Worm (Caenorhabditis elegans) whole organism, L2 larva: ENCODE results near the gene mtch-1.

Source experiments
- C34F6.9 ChIP-seq: fragments of 150-350 bp; optimal IDR thresholded peaks from 2 replicates; lab custom pipeline; 2014; ENCODE audit warnings: missing biosample characterization, missing genetic modification characterization
- F13H6.1 ChIP-seq: sonication (generic microtip); optimal IDR thresholded peaks from 2 replicates; lab custom pipeline; 2016; ENCODE audit warnings: missing genetic modification characterization, missing compliant biosample characterization
- R02D3.7 ChIP-seq: fragments of 150-350 bp; optimal IDR thresholded peaks from 2 replicates; lab custom pipeline; 2014; ENCODE audit warnings: missing biosample characterization, missing genetic modification characterization
- Y55F3AM.14 ChIP-seq: fragments of 200-800 bp; sonication (Bioruptor generic); optimal IDR thresholded peaks from 2 replicates; lab custom pipeline; 2018; ENCODE audit warnings: mild to moderate bottlenecking, missing genetic modification characterization, missing compliant biosample characterization
- ZK546.5 ChIP-seq: sonication (generic microtip); optimal IDR thresholded peaks from 2 replicates; lab custom pipeline; 2017; ENCODE audit warnings: missing biosample characterization, missing genetic modification characterization
- alr-1 ChIP-seq: fragments of 150-350 bp; optimal IDR thresholded peaks from 2 replicates; lab custom pipeline; 2014; ENCODE audit warnings: missing biosample characterization, missing genetic modification characterization
- aly-2 ChIP-seq: fragments of 150-350 bp; optimal IDR thresholded peaks from 2 replicates; lab custom pipeline; 2014; ENCODE audit warnings: missing biosample characterization, missing genetic modification characterization
- ama-1 ChIP-seq: fragments of 150-350 bp; optimal IDR thresholded peaks from 2 replicates; lab custom pipeline; 2018; ENCODE audit warnings: inconsistent platforms
- blmp-1 ChIP-seq: sonication (generic microtip); optimal IDR thresholded peaks from 2 replicates; lab custom pipeline; 2017; ENCODE audit warnings: missing genetic modification characterization, mild to moderate bottlenecking, missing compliant biosample characterization, antibody characterized with exemption, moderate library complexity; ENCODE audit not compliant: insufficient read depth
- ceh-16 ChIP-seq: fragments of 150-350 bp; optimal IDR thresholded peaks from 2 replicates; lab custom pipeline; 2014; ENCODE audit warnings: missing biosample characterization, missing genetic modification characterization
- ceh-82 ChIP-seq: fragments of 150-350 bp; optimal IDR thresholded peaks from 2 replicates; lab custom pipeline; 2014; ENCODE audit warnings: missing biosample characterization, missing genetic modification characterization
- crh-2 ChIP-seq: sonication (generic microtip); optimal IDR thresholded peaks from 2 replicates; lab custom pipeline; 2017; ENCODE audit warnings: missing biosample characterization, missing genetic modification characterization
- dmd-4 ChIP-seq: sonication (generic microtip); optimal IDR thresholded peaks from 2 replicates; lab custom pipeline; 2017; ENCODE audit warnings: missing biosample characterization, missing genetic modification characterization
- egl-27 ChIP-seq: sonication (generic microtip); optimal IDR thresholded peaks from 3 replicates; lab custom pipeline; 2017; ENCODE audit warnings: missing biosample characterization, missing genetic modification reagents, missing genetic modification characterization
- elt-1 ChIP-seq: fragments of 150-350 bp; optimal IDR thresholded peaks from 2 replicates; lab custom pipeline; 2014; ENCODE audit warnings: missing biosample characterization, missing genetic modification characterization
- elt-3 ChIP-seq: sonication (generic microtip); optimal IDR thresholded peaks from 2 replicates; lab custom pipeline; 2017; ENCODE audit warnings: missing biosample characterization, missing genetic modification characterization
- fos-1 ChIP-seq: fragments of 150-350 bp; optimal IDR thresholded peaks from 2 replicates; lab custom pipeline; 2014; ENCODE audit warnings: missing biosample characterization, missing genetic modification characterization
- gmeb-1 ChIP-seq: fragments of 150-350 bp; optimal IDR thresholded peaks from 2 replicates; lab custom pipeline; 2014; ENCODE audit warnings: missing biosample characterization, missing genetic modification characterization
- lin-11 ChIP-seq: fragments of 150-350 bp; sonication (generic microtip); optimal IDR thresholded peaks from 2 replicates; lab custom pipeline; 2014; ENCODE audit warnings: missing biosample characterization, missing genetic modification characterization, inconsistent platforms, mixed read lengths
- lin-13 ChIP-seq: fragments of 150-350 bp; optimal IDR thresholded peaks from 2 replicates; lab custom pipeline; 2014; ENCODE audit warnings: missing biosample characterization, missing genetic modification reagents, missing genetic modification characterization
- lin-39 ChIP-seq: fragments of 150-350 bp; optimal IDR thresholded peaks from 2 replicates; lab custom pipeline; 2014; ENCODE audit warnings: missing biosample characterization, missing genetic modification reagents, missing genetic modification characterization
- lsy-2 ChIP-seq, 2 experiments: fragments of 150-350 bp in 1 of 2; sonication (generic microtip) in 1 of 2; optimal IDR thresholded peaks; 2 replicates each; lab custom pipeline; 2014 to 2017; ENCODE audit warnings: missing biosample characterization in 2 of 2, missing genetic modification characterization in 2 of 2
- mab-5 ChIP-seq: fragments of 150-350 bp; optimal IDR thresholded peaks from 2 replicates; lab custom pipeline; 2014; ENCODE audit warnings: missing biosample characterization, missing genetic modification characterization
- mbf-1 ChIP-seq: sonication (generic microtip); optimal IDR thresholded peaks from 2 replicates; lab custom pipeline; 2017; ENCODE audit warnings: missing biosample characterization, missing genetic modification characterization
- mdl-1 ChIP-seq, 2 experiments: fragments of 150-350 bp in 1 of 2; sonication (generic microtip) in 1 of 2; optimal IDR thresholded peaks; 2 replicates each; lab custom pipeline; 2017; ENCODE audit warnings: missing biosample characterization in 2 of 2, missing genetic modification characterization in 2 of 2
- nhr-10 ChIP-seq: sonication (generic microtip); optimal IDR thresholded peaks from 2 replicates; lab custom pipeline; 2017; ENCODE audit warnings: missing biosample characterization, missing genetic modification characterization
- nhr-11 ChIP-seq: fragments of 150-350 bp; optimal IDR thresholded peaks from 2 replicates; lab custom pipeline; 2014; ENCODE audit warnings: missing biosample characterization, missing genetic modification characterization
- nhr-12 ChIP-seq: fragments of 150-350 bp; optimal IDR thresholded peaks from 2 replicates; lab custom pipeline; 2014; ENCODE audit warnings: missing biosample characterization, missing genetic modification characterization
- nhr-23 ChIP-seq: fragments of 150-350 bp; optimal IDR thresholded peaks from 2 replicates; lab custom pipeline; 2014; ENCODE audit warnings: missing biosample characterization, missing genetic modification reagents, missing genetic modification characterization
- nhr-237 ChIP-seq: fragments of 150-350 bp; optimal IDR thresholded peaks from 2 replicates; lab custom pipeline; 2014; ENCODE audit warnings: missing biosample characterization, missing genetic modification characterization
- nhr-25 ChIP-seq: fragments of 150-350 bp; sonication (generic microtip); optimal IDR thresholded peaks from 3 replicates; lab custom pipeline; 2014; ENCODE audit warnings: missing biosample characterization, missing genetic modification characterization
- nhr-77 ChIP-seq: fragments of 150-350 bp; optimal IDR thresholded peaks from 2 replicates; lab custom pipeline; 2014; ENCODE audit warnings: missing biosample characterization, missing genetic modification characterization
- peb-1 ChIP-seq: fragments of 150-350 bp; optimal IDR thresholded peaks from 2 replicates; lab custom pipeline; 2014; ENCODE audit warnings: missing biosample characterization, missing genetic modification characterization
- sem-4 ChIP-seq: fragments of 150-350 bp; optimal IDR thresholded peaks from 2 replicates; lab custom pipeline; 2014; ENCODE audit warnings: missing biosample characterization, missing genetic modification reagents, missing genetic modification characterization
- sma-3 ChIP-seq: sonication (generic microtip); optimal IDR thresholded peaks from 2 replicates; lab custom pipeline; 2016; ENCODE audit warnings: missing genetic modification reagents, missing genetic modification characterization, missing compliant biosample characterization
- sma-9 ChIP-seq, 2 experiments: fragments of 150-350 bp in 1 of 2; sonication (generic microtip) in 1 of 2; optimal IDR thresholded peaks; 2 replicates each; lab custom pipeline; 2014 to 2016; ENCODE audit warnings: missing genetic modification characterization in 2 of 2, mild to moderate bottlenecking in 1 of 2, missing biosample characterization in 1 of 2, missing compliant biosample characterization in 1 of 2, missing genetic modification reagents in 1 of 2, moderate library complexity in 1 of 2
- snpc-4 ChIP-seq: fragments of 150-350 bp; optimal IDR thresholded peaks from 2 replicates; lab custom pipeline; 2014; ENCODE audit warnings: missing biosample characterization, missing genetic modification characterization
- unc-39 ChIP-seq: fragments of 150-350 bp; optimal IDR thresholded peaks from 2 replicates; lab custom pipeline; 2014; ENCODE audit warnings: missing biosample characterization, missing genetic modification characterization
- unc-55 ChIP-seq: fragments of 150-350 bp; sonication (generic microtip); optimal IDR thresholded peaks from 3 replicates; lab custom pipeline; 2014; ENCODE audit warnings: missing biosample characterization, missing genetic modification reagents, missing genetic modification characterization
- unc-62 ChIP-seq: fragments of 150-350 bp; optimal IDR thresholded peaks from 2 replicates; lab custom pipeline; 2014; ENCODE audit warnings: missing biosample characterization, missing genetic modification reagents, missing genetic modification characterization
- zag-1 ChIP-seq: fragments of 150-350 bp; optimal IDR thresholded peaks from 2 replicates; lab custom pipeline; 2014; ENCODE audit warnings: missing biosample characterization, missing genetic modification characterization
- ztf-1 ChIP-seq: fragments of 200-800 bp; sonication (Bioruptor generic); conservative IDR thresholded peaks from 2 replicates; pipeline ENCODE4 v1.3.6; 2022; ENCODE audit warnings: missing genetic modification characterization, missing compliant biosample characterization
- ztf-11 ChIP-seq: sonication (generic microtip); optimal IDR thresholded peaks from 2 replicates; lab custom pipeline; 2017; ENCODE audit warnings: missing biosample characterization, missing genetic modification characterization
- ztf-4 ChIP-seq: fragments of 150-350 bp; optimal IDR thresholded peaks from 2 replicates; lab custom pipeline; 2014; ENCODE audit warnings: missing biosample characterization, missing genetic modification characterization

Gene mtch-1

ce11 chrII:7356773-7357172 lies 17.2 kb downstream of the mtch-1 start:
- TF ChIP-seq elt-1 = no peak
- TF ChIP-seq R02D3.7 = peak; percentile 66
- TF ChIP-seq nhr-77 (tag; lab: Kevin White, UChicago) = no peak
- TF ChIP-seq lsy-2 (tag; optimal IDR thresholded peaks at IDR 0.05; lab: Kevin White, UChicago) = peak in 1 of 2 experiments; percentile 60
- peak; percentile 58 for TF ChIP-seq unc-55 (GFP tag; lab: Kevin White, UChicago)
- peak; percentile 36 for TF ChIP-seq C34F6.9 (tag; lab: Kevin White, UChicago)
- TF ChIP-seq mbf-1 = no peak

DNA sequence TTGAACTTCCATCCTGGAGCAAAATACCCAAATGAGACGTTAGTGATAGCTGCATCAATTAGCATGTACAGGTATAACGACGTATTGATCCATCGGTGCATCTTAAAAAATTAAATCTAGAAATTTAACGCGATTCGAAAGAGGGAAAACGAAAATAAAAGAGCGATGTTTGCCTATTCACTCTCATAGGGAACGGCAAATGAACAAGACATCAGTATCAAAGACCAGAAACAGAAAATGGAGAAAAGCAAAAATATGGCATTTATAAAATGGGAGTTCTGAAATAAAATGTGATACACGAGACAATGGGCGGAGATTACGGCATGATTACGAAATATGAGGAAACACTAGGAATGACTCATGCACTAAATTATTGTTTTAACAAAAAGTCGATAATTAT lies 17.6 kb downstream of the mtch-1 start, which contains the start of gene haf-2:
Gene haf-2 (minus strand): TSS at position 101 of the 400 bp plus-strand sequence.
- TF ChIP-seq elt-1 (no peak), ztf-4 (tag; lab: Kevin White, UChicago) (no peak), ama-1 (no peak), mab-5 (tag; lab: Kevin White, UChicago) (no peak), lsy-2 (tag; optimal IDR thresholded peaks at IDR 0.05; lab: Kevin White, UChicago) (no peak), nhr-23 (tag; lab: Kevin White, UChicago) (no peak), lin-11 (tag; lab: Kevin White, UChicago) (no peak), aly-2 (tag; lab: Kevin White, UChicago) (no peak), sem-4 (tag; lab: Kevin White, UChicago) (no peak), sma-3 (no peak), ceh-16 (tag; lab: Kevin White, UChicago) (no peak), ztf-11 (tag; lab: Kevin White, UChicago) (no peak), ceh-82 (tag; lab: Kevin White, UChicago) (no peak), dmd-4 (no peak), unc-39 (tag; lab: Kevin White, UChicago) (no peak), snpc-4 (no peak), sma-9 (GFP tag; optimal IDR thresholded peaks at IDR 0.05; lab: Kevin White, UChicago) (no peak), sma-9 (tag; optimal IDR thresholded peaks at IDR 0.05; lab: Kevin White, UChicago) (no peak), fos-1 (no peak), unc-62 (no peak)

- TF ChIP-seq alr-1 (tag; lab: Kevin White, UChicago) (no peak), sma-9 (GFP tag; optimal IDR thresholded peaks at IDR 0.05; lab: Kevin White, UChicago) (no peak), sma-9 (tag; optimal IDR thresholded peaks at IDR 0.05; lab: Kevin White, UChicago) (no peak), ztf-4 (tag; lab: Kevin White, UChicago) (no peak), lin-13 (GFP tag; lab: Kevin White, UChicago) (no peak), gmeb-1 (no peak), ztf-1 (GFP tag; lab: Robert Waterston, UW) (no peak), egl-27 (no peak), F13H6.1 (tag; lab: Kevin White, UChicago) (no peak), lin-39 (no peak), nhr-237 (no peak)
Measured at ce11 chrII:7353027-7353426, 20.9 kb downstream of the mtch-1 start.

DNA sequence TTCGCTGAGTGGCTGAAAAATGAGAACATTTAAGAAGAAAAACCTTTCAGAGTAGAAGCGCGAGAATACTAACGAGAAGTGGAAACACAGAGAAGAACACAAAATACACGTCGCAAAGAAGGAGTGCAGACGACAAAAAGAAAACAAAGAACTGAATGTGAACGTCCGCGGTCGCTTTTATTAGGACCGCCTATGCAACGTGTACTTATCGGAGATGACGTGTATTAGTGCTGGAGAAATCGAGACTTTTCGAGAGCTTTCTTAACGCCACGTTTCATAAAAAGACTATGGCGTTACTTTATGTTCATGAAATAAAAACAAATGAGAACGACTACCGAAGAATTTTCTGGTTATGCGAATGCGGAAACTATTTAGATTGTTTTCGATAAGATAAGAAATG lies 21.5 kb downstream of the mtch-1 start, which contains the start of gene hsp-4:
Gene hsp-4 (minus strand): TSS at position 139 of the 400 bp plus-strand sequence.
- TF ChIP-seq nhr-11 (tag; lab: Kevin White, UChicago) (no peak), alr-1 (tag; lab: Kevin White, UChicago) (no peak), snpc-4 (no peak), F13H6.1 (tag; lab: Kevin White, UChicago) (no peak), nhr-23 (tag; lab: Kevin White, UChicago) (no peak), lin-39 (no peak), fos-1 (peak; percentile 51), ztf-11 (tag; lab: Kevin White, UChicago) (no peak), dmd-4 (no peak), ama-1 (peak; percentile 2), unc-39 (tag; lab: Kevin White, UChicago) (no peak), elt-3 (tag; lab: Kevin White, UChicago) (no peak), nhr-12 (tag; lab: Kevin White, UChicago) (no peak), mdl-1 (tag; optimal IDR thresholded peaks at IDR 0.05; lab: Kevin White, UChicago) (no peak), unc-62 (no peak), gmeb-1 (no peak), sma-9 (GFP tag; optimal IDR thresholded peaks at IDR 0.05; lab: Kevin White, UChicago) (no peak), sma-9 (tag; optimal IDR thresholded peaks at IDR 0.05; lab: Kevin White, UChicago) (no peak), lin-13 (GFP tag; lab: Kevin White, UChicago) (no peak), zag-1 (tag; lab: Kevin White, UChicago) (no peak), peb-1 (tag; lab: Kevin White, UChicago) (no peak), lsy-2 (tag; optimal IDR thresholded peaks at IDR 0.05; lab: Kevin White, UChicago) (no peak), nhr-25 (tag; lab: Kevin White, UChicago) (no peak), ZK546.5 (tag; lab: Kevin White, UChicago) (no peak), Y55F3AM.14 (GFP tag; lab: Kevin White, UChicago) (no peak), sem-4 (tag; lab: Kevin White, UChicago) (no peak), nhr-237 (no peak), R02D3.7 (no peak), unc-55 (GFP tag; lab: Kevin White, UChicago) (peak; percentile 1), nhr-10 (tag; lab: Kevin White, UChicago) (no peak), crh-2 (tag; lab: Kevin White, UChicago) (peak; percentile 83), aly-2 (tag; lab: Kevin White, UChicago) (no peak), C34F6.9 (tag; lab: Kevin White, UChicago) (no peak), blmp-1 (no peak)
